Fruit fly (Drosophila melanogaster) Kc167 (cell line): Measurements from ENCODE around the gene org-1.

ENCODE experiments used
- Myc ChIP-seq: fragments of >200 bp; optimal IDR thresholded peaks from 2 replicates; lab custom pipeline; 2017; ENCODE audit warnings: missing external identifiers
- Sin3A ChIP-seq: fragments of >200 bp; optimal IDR thresholded peaks from 2 replicates; lab custom pipeline; 2018; ENCODE audit warnings: missing external identifiers
- h ChIP-seq: fragments of >200 bp; optimal IDR thresholded peaks from 3 replicates; lab custom pipeline; 2018; ENCODE audit warnings: missing external identifiers
- insv ChIP-seq: fragments of >200 bp; optimal IDR thresholded peaks from 3 replicates; lab custom pipeline; 2018; ENCODE audit warnings: missing external identifiers
- psq ChIP-seq: fragments of >200 bp; optimal IDR thresholded peaks from 2 replicates; lab custom pipeline; 2017; ENCODE audit warnings: missing external identifiers
- ttk ChIP-seq: sonication (Bioruptor generic); optimal IDR thresholded peaks from 2 replicates; lab custom pipeline; 2017; ENCODE audit warnings: missing external identifiers

The org-1 gene

dm6 chrX:8414351-8414750, 40.5 kb downstream of the org-1 start:
- TF ChIP-seq psq (lab: Kevin White, UChicago), result no peak

- TF ChIP-seq Sin3A, result no peak
- no peak for TF ChIP-seq ttk (lab: Kevin White, UChicago)
- TF ChIP-seq Myc (lab: Kevin White, UChicago), result no peak
- TF ChIP-seq psq (lab: Kevin White, UChicago), result no peak
Observed at dm6 chrX:8413513-8414113, 41.3 kb downstream of the org-1 start.

- TF ChIP-seq h (lab: Kevin White, UChicago) (no peak), psq (lab: Kevin White, UChicago) (no peak), insv (lab: Kevin White, UChicago) (no peak), Myc (lab: Kevin White, UChicago) (no peak), ttk (lab: Kevin White, UChicago) (no peak), Sin3A (no peak)
Observed at dm6 chrX:8412197-8413160, 42.4 kb downstream of the org-1 start.

- TF ChIP-seq ttk (lab: Kevin White, UChicago) (no peak), Myc (lab: Kevin White, UChicago) (no peak), psq (lab: Kevin White, UChicago) (no peak), h (lab: Kevin White, UChicago) (no peak), insv (lab: Kevin White, UChicago) (no peak), Sin3A (no peak)
Observed at dm6 chrX:8411532-8411960, 43.3 kb downstream of the org-1 start, which contains the start of gene lawc. Gene lawc, minus strand, starts transcription at chrX:8411658.

DNA sequence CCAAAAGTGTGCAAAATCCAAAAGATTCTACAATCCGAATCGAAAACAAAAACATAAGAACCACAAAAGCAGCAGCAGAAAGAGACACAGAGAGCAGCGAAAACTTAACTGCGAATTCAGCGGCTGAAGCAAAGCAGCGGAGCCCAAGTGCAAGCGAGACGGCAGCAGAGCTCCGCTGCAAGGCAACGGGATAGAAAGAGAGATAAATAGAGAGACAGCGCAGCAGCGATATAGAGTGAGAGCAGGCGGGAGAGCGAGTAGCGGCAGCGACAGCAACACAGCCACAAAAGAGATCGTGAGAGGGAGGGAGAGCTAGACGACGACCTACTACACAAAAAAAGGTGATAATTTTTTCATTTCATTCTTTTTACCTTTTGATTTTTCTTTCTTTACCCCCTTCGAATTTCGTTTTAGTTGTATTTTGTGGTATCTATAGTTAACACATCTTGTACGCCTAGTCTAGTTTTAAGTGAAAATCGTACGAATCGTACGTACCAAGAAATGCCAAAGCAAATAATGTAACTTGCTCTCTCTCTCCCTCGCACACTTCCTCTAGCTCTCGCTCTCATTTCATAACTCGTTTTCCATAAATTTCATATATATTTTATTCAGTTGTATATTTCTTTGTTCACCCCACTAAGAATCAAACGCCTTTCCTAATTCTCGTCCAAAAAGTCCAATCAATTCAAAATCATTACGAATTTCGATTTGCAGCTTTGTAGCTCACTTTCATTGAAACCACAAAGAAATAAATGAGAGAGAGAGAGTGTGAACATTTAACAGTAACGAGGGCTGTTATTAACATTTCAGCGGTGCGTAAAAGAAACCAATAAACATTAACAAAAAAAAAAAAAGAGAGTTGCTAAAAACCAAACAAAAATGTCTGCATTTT, 44.3 kb downstream of the org-1 start:
- TF ChIP-seq h (lab: Kevin White, UChicago) (no peak), Myc (lab: Kevin White, UChicago) (no peak), insv (lab: Kevin White, UChicago) (no peak), psq (lab: Kevin White, UChicago) (no peak), Sin3A (no peak), ttk (lab: Kevin White, UChicago) (no peak)

dm6 chrX:8409793-8410192, 45.1 kb downstream of the org-1 start:
- TF ChIP-seq Myc (lab: Kevin White, UChicago), result no peak

dm6 chrX:8408971-8409455, 45.9 kb downstream of the org-1 start, which contains the start of gene Trf2:
Gene Trf2, plus strand, starts transcription at chrX:8409272.
- TF ChIP-seq ttk (lab: Kevin White, UChicago) (no peak), psq (lab: Kevin White, UChicago) (no peak), Sin3A (no peak), Myc (lab: Kevin White, UChicago) (no peak), h (lab: Kevin White, UChicago) (no peak), insv (lab: Kevin White, UChicago) (no peak)

DNA sequence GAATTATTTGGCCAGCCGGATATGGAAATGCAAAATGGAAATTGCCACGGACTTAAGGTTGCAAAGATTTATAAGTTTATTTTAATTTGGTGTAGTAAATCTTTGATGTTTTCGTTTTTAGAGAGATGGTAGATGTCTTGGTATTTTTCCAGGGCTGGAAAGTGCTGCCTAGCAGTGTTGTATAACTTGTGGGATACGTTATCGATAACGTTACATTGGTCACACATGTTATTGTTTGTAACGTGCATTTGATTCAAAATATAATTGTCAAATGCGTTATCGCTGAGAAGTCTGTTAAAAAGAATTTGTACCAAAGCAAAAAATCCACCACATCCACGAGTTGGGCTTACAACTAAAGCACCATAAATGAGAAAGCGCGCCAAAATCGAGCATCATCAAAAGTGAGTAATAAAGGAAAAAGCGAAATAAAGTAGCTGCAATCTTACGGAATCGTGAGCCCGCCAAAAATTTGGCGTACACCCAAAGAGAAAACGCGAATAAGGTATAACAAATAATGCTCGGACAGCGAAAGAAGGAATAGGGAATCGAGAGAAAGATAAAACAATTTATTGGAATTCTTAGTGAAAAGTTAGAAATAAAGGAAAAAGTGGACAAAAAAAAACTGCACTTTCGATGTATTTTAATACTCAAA, 47.6 kb downstream of the org-1 start, which contains the start of gene PIG-T:
TSS of gene PIG-T (minus strand) at position 140 of the 652 bp plus-strand sequence.
- TF ChIP-seq psq (lab: Kevin White, UChicago), result no peak
- no peak for TF ChIP-seq insv (lab: Kevin White, UChicago)
- no peak for TF ChIP-seq h (lab: Kevin White, UChicago)
- no peak for TF ChIP-seq Myc (lab: Kevin White, UChicago)
- TF ChIP-seq ttk (lab: Kevin White, UChicago), result no peak
- TF ChIP-seq Sin3A, result no peak

dm6 chrX:8399019-8399623, 55.7 kb downstream of the org-1 start:
- TF ChIP-seq Myc (lab: Kevin White, UChicago), result no peak
- TF ChIP-seq insv (lab: Kevin White, UChicago), result no peak
- no peak for TF ChIP-seq Sin3A
- TF ChIP-seq ttk (lab: Kevin White, UChicago), result no peak
- no peak for TF ChIP-seq h (lab: Kevin White, UChicago)
- no peak for TF ChIP-seq psq (lab: Kevin White, UChicago)

DNA sequence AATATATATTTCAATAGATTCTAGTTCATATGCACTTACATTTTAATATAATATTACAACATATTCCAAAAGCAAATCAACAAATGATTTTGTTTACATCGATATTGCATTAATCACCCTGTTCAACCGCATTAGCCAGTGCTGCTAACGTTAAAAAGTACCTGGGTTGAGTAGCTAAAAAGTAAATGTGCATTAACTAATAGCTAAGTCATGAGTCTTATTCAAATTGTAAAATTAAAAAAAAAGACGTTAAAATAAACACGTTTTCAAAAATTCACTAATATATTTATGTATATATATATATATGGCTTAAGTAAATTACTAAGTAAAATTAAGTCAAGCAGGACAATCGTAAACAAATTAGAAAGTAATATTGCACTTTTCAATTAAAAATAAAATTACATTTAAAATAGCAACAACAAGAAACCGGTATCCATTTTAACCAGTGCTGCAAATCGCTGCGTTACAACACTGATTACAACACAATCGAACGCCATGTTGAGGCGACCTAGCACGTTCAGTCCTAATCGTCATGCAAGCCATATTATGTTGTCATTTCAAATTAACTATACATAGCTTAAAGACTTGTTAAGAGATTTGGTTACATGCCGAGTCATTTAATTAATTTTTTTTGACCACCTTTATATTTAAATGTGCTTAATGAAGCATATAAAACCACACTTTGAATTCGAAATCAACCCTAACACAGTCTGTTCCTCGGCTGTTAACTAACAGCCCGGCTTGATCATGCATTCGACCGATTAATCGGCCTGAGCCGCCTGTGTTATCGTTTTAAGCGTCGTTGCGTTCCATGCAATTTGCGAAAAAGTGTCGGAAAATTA, 56.5 kb downstream of the org-1 start, which contains the start of gene CG10555:
TSS of gene CG10555 (plus strand) at position 764 of the 842 bp plus-strand sequence.
- TF ChIP-seq Sin3A (no peak), psq (lab: Kevin White, UChicago) (no peak), Myc (lab: Kevin White, UChicago) (no peak), insv (lab: Kevin White, UChicago) (no peak), ttk (lab: Kevin White, UChicago) (no peak), h (lab: Kevin White, UChicago) (no peak)
